Fruit fly (Drosophila melanogaster) Kc167 (cell line): Measurements from ENCODE around the gene Nedd4.

Experiments
- Myc ChIP-seq: fragments of >200 bp; optimal IDR thresholded peaks from 2 replicates; lab custom pipeline; 2017; ENCODE audit warnings: missing external identifiers
- Sin3A ChIP-seq: fragments of >200 bp; optimal IDR thresholded peaks from 2 replicates; lab custom pipeline; 2018; ENCODE audit warnings: missing external identifiers
- h ChIP-seq: fragments of >200 bp; optimal IDR thresholded peaks from 3 replicates; lab custom pipeline; 2018; ENCODE audit warnings: missing external identifiers
- insv ChIP-seq: fragments of >200 bp; optimal IDR thresholded peaks from 3 replicates; lab custom pipeline; 2018; ENCODE audit warnings: missing external identifiers
- psq ChIP-seq: fragments of >200 bp; optimal IDR thresholded peaks from 2 replicates; lab custom pipeline; 2017; ENCODE audit warnings: missing external identifiers
- ttk ChIP-seq: sonication (Bioruptor generic); optimal IDR thresholded peaks from 2 replicates; lab custom pipeline; 2017; ENCODE audit warnings: missing external identifiers

Nedd4 gene

DNA sequence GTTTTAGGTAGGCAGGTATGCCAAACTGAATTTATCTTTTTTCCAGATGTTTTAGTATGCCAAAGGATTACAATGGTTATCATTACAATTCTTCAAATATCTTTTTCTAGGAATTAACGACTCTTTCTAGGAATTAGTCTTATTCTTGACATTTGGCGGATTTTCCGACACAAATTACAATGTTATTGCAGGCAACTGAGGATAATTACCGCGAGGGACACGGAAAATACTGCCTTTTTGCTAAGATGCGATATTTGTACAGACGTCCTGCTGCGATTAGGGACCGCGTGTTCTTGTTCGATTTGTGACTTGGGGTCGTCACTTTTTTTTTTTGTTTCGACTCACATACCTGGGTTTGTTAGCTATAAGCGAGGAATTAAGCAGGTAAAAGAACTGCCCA, 25.9 kb downstream of the Nedd4 start:
- TF ChIP-seq Myc (lab: Kevin White, UChicago) (no peak), insv (no peak), h (lab: Kevin White, UChicago) (no peak), Sin3A (lab: Kevin White, UChicago) (no peak), psq (lab: Kevin White, UChicago) (no peak), ttk (lab: Kevin White, UChicago) (no peak)

DNA sequence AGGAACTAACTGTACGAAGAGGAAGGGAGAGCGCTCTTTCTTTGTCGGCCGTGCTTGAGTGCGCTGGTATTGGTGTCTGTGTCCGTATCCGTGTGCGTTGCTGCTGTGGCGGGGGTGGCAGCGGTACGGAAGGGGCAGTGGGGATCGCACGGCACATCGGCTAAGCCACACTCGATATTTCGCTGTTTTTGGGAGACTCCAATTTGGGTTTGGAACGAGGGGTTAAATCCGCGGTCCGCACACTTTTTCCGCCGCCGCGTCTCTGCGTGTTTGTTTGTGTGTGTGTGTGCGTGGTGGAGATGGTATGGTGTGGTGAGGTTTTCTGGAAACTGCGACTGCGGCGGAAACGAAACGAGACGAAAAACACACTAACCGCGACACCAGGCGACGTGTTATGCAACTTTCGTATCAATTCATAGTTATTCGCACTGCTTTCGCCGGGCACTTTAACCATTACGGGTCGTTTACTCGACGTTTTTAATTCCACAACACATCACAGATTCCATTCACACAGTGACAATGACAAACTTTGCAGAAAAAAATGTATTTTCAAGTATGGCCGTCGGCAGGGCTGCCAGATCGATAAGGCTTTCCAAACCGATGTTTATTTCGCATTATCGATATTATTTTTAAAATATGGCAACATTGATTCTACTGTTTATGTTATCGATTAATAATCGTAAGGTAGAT, 27.5 kb downstream of the Nedd4 start, which contains the start of gene CycT:
Gene CycT, minus strand, starts transcription at position 574 of the 690 bp plus-strand sequence.
- TF ChIP-seq psq (lab: Kevin White, UChicago): no peak
- TF ChIP-seq Sin3A (lab: Kevin White, UChicago): no peak
- TF ChIP-seq ttk (lab: Kevin White, UChicago): no peak
- no peak for TF ChIP-seq Myc (lab: Kevin White, UChicago)
- TF ChIP-seq insv: no peak
- no peak for TF ChIP-seq h (lab: Kevin White, UChicago)

DNA sequence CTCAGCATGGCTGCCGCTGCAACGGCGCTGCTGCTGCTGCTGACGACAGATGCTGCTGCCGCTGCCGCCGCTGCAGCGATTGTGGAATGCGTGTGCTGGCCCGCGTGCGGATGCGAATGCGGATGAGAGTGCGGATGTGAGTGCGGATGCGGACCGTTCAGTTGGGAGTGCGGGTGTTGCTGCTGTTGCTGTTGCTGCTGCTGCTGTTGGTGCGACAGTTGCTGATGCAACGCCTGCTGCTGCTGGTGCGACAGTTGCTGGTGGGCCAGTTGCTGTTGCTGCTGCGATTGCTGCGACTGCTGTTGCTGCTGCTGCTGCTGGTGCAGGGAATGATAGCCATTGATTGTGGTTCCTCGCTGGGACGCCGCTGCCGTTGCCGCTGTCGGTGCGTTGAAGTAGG, 32.4 kb downstream of the Nedd4 start:
- TF ChIP-seq psq (lab: Kevin White, UChicago): no peak
- TF ChIP-seq Sin3A (lab: Kevin White, UChicago): no peak
- no peak for TF ChIP-seq ttk (lab: Kevin White, UChicago)
- TF ChIP-seq insv: no peak
- TF ChIP-seq h (lab: Kevin White, UChicago): no peak
- TF ChIP-seq Myc (lab: Kevin White, UChicago): no peak

DNA sequence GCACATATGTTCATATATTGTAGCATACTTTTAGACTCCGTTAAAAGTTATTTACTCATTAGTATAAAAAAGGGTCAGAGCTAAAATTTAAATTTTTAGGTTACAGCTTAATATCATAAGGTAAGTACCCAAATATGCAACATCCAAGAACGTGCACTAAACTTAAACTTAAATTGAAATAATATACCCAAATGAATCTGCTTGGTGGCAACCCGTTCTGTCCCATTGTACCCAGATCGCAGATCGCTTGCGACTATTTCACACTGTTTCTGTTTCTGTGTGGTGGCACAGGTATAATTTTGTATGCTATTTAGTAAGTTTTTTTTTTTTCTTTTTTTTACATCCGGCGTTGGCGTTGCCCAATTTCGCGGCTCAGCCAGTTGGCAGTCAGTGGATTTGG, 33.3 kb downstream of the Nedd4 start:
- TF ChIP-seq h (lab: Kevin White, UChicago): no peak
- no peak for TF ChIP-seq psq (lab: Kevin White, UChicago)
- TF ChIP-seq ttk (lab: Kevin White, UChicago): no peak
- no peak for TF ChIP-seq Sin3A (lab: Kevin White, UChicago)
- TF ChIP-seq Myc (lab: Kevin White, UChicago): no peak
- no peak for TF ChIP-seq insv

DNA sequence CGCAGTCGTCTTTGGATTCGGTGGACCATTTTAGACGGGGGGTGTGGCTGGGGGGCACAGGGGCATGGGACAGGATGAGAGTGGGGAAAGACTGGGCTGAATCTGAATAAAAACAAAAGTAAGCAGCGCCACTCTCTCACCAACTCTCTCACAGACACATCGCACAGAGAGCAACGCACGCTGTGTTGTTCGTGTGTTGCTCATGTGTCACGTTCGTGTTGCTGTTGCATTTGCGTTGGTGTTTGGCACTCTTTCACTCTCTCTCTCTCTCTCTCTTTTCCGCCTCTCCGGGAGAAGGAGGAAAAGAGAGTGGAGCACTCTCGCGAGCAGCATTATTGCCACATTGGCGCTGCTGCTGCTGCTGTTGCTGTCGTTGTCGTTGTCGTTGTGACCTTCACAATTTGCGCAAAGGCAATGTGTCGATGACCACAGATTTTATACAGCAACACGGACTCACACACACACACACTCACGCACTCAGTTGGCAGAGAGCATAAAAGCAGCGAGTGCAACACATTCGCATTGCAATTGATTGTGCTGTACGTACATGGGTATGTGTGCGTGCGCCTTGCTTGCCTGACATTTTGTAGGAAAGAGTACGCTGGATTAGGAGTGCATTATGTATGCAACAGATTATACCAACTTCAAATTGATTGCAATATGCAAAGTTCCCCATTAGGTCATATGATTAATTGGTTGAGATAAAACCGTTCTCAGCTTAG, 33.8 kb downstream of the Nedd4 start:
- TF ChIP-seq psq (lab: Kevin White, UChicago): no peak
- no peak for TF ChIP-seq h (lab: Kevin White, UChicago)
- no peak for TF ChIP-seq Myc (lab: Kevin White, UChicago)
- TF ChIP-seq Sin3A (lab: Kevin White, UChicago): no peak
- no peak for TF ChIP-seq ttk (lab: Kevin White, UChicago)
- TF ChIP-seq insv: no peak

DNA sequence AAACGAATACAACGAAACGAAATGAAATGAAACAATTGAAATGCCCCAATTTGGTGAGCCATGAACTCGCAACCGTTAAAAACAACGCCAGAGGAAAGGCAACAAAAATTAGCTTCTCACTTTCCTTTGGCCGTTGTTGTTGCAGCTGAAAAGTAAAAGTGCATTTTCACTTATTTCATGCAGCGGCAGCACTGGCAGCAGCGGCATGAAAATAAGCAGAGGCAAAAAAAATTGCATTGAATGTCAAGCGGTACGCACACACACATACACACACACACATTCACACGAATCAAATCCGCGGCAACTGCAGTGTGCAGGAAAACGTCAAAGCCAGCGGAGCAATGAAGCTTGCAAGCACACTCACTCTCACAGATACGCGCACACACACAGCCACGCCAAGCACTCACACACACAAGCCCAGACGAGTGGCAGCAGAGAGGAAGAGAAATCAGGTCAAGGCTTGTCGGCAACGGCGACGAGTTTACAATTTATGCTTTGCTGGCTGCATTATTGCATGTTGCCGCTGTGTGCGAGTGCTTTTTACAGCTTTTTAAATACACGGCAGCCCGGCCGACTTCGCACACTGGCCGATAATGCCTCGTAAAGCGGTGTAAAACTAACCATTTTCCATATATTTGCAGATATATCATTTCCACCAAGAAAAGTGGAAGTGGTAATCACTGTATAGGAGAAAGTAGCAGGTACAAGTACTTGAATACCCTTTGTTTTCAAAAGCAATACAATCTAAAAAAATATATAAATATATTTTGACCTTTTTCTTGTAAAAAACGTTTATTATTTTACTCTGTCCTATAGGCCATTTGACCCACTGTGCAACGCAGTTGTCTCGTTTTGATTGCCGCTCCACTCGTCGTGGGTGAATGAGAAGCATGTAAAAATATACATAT, 36.7 kb downstream of the Nedd4 start:
- TF ChIP-seq Myc (lab: Kevin White, UChicago): no peak

DNA sequence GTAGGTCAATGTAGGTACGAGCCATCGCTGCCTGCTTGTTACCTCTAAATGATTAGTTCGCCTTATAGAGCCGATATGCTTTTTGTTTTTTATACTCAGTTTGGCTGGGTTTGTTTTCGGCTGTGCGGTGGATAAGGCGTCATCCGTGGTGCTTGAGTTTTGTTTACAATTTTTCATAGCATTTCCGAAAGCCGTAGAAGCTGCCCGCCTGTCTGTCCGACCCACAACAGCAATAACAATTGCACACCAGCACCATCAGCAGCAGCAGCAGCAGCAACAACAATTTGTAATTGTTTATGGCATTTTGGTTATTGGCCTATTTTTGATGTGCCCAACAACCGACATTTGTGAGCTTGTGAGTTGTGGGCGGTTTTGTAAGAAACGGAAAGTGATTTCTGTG, 38.8 kb downstream of the Nedd4 start:
- TF ChIP-seq Myc (lab: Kevin White, UChicago) (no peak), psq (lab: Kevin White, UChicago) (no peak)

DNA sequence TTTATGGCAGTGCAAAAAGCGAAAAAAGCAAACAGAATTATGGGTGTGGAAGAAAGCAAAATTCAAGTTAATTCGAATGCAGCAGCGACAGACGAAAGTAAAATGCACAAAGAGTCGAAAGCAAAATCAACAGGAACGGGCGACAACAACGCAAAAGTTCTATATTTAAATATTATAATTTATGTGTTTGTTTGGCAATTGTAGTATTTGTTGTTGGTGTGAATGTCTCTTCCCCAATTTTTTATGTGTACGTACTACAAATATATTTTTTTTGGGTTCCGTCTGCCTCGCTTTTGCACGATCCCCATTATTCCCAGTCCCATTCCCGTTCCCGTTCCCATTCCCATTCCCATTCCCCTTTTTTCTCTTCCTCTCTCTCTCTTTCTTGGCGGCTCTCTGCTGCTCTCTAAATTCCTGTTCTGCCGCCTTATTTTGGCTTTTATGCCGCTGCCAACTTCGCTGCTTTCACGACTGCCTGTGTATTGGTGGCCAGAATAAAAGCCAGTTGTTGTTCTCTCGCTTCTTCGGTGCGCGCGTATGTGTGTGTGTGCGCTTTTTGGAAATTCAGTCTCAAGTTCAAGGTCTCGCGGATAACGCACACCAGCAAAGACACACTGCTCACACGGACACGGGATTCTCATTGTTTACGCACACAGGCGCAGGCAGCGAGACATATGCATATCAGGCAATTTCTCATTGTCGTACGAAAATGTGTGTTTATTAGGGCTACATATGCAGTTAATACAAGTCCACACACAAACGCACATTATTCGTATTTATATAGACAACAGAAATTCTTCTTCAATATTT, 40.1 kb downstream of the Nedd4 start:
- TF ChIP-seq h (lab: Kevin White, UChicago): no peak
- TF ChIP-seq Sin3A (lab: Kevin White, UChicago): no peak
- no peak for TF ChIP-seq Myc (lab: Kevin White, UChicago)
- TF ChIP-seq insv: no peak
- TF ChIP-seq ttk (lab: Kevin White, UChicago): no peak
- no peak for TF ChIP-seq psq (lab: Kevin White, UChicago)

DNA sequence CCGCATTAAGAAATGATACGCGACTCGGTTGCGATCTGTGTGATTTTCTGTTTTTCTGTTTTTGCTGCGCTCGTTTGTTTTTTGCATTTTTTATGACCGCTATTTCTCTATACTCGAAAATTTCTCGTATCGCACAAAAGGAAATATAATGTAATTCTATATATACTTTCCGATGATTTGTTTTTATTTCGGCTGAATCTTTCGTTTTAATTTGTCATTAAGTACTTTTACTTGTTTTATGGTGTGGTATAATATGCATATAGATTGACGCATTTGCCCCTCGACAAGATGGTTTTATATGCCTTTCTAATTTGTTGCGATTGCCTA, 40.6 kb downstream of the Nedd4 start:
- no peak for TF ChIP-seq Sin3A (lab: Kevin White, UChicago)
- TF ChIP-seq insv: no peak
- no peak for TF ChIP-seq psq (lab: Kevin White, UChicago)
- no peak for TF ChIP-seq h (lab: Kevin White, UChicago)
- no peak for TF ChIP-seq Myc (lab: Kevin White, UChicago)
- no peak for TF ChIP-seq ttk (lab: Kevin White, UChicago)

DNA sequence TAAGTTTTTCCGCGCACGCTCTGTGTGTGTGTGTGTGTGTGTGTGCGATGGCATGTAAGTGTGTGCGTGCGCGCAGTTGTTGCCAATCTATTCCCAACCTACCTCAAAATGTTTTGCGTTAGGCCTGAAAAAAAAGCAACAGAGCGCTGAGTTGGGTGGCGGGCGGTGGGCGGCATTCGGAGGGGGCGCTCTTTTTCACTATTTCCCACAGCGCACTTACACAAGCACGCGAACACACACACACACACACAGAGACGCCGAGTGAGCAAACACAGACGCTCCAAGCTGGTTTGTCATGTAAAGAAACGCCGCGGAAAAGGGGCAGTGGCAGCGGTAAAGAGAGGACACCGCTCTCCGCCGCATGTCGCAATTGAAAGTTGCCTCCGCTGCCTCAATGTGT, 42.2 kb downstream of the Nedd4 start:
- no peak for TF ChIP-seq h (lab: Kevin White, UChicago)
- TF ChIP-seq Sin3A (lab: Kevin White, UChicago): no peak
- TF ChIP-seq ttk (lab: Kevin White, UChicago): no peak
- TF ChIP-seq insv: no peak
- TF ChIP-seq Myc (lab: Kevin White, UChicago): no peak
- TF ChIP-seq psq (lab: Kevin White, UChicago): no peak

DNA sequence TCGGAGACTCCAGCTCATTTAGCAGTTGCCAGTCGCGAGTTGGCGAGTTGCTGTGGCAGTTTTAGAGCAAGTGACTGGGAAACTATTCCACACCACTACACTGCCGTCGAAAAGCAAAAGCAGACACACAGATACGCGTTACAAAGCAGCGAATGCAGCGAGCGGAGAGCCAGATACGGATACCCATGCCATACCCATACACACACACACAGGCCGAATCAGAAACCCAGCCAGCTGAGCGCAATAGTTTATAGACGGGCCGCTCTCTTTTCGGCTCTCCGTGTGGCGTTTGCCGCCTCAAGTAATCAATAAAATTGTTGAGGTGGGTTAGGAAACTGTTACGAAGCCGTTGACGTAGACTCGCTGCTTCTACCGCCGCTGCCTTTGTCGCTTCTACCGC, 43.9 kb downstream of the Nedd4 start:
- no peak for TF ChIP-seq Myc (lab: Kevin White, UChicago)
